Fruit fly (Drosophila melanogaster) whole organism, wandering third instar larva: Measurements from ENCODE around the gene CG8461.

Experiments used
- CrebA ChIP-seq: fragments of 200-800 bp; sonication (Bioruptor generic); optimal IDR thresholded peaks from 2 replicates; lab custom pipeline; 2016; ENCODE audit warnings: missing biosample characterization, mild to moderate bottlenecking, missing genetic modification characterization, borderline replicate concordance
- Hnf4 ChIP-seq: fragments of 200-800 bp; sonication (Bioruptor generic); optimal IDR thresholded peaks from 2 replicates; lab custom pipeline; 2016; ENCODE audit warnings: missing biosample characterization, mild to moderate bottlenecking, missing genetic modification characterization
- Hr78 ChIP-seq: fragments of >200 bp; optimal IDR thresholded peaks from 2 replicates; lab custom pipeline; 2017; ENCODE audit warnings: missing biosample characterization, missing genetic modification characterization
- Hr83 ChIP-seq: fragments of 200-300 bp; sonication (Bioruptor generic); optimal IDR thresholded peaks from 2 replicates; lab custom pipeline; 2016; ENCODE audit warnings: missing biosample characterization, mild to moderate bottlenecking, missing genetic modification characterization, moderate library complexity; ENCODE audit not compliant: poor library complexity, severe bottlenecking
- Mio ChIP-seq: sonication (Bioruptor generic); optimal IDR thresholded peaks from 2 replicates; lab custom pipeline; 2016; ENCODE audit warnings: missing biosample characterization, missing genetic modification characterization
- Sp1 ChIP-seq: fragments of 200-800 bp; sonication (Bioruptor generic); optimal IDR thresholded peaks from 3 replicates; lab custom pipeline; 2019; ENCODE audit warnings: missing biosample characterization, mild to moderate bottlenecking, missing genetic modification characterization, moderate library complexity
- br ChIP-seq: fragments of 200-800 bp; sonication (Bioruptor generic); optimal IDR thresholded peaks from 2 replicates; lab custom pipeline; 2016; ENCODE audit warnings: missing biosample characterization, missing genetic modification characterization
- foxo ChIP-seq, 2 experiments: fragments of 200-800 bp; sonication (Bioruptor generic); optimal IDR thresholded peaks; 2 replicates in 1 of 2; 3 replicates in 1 of 2; lab custom pipeline; 2016 to 2017; ENCODE audit warnings: missing biosample characterization in 2 of 2, missing genetic modification characterization in 2 of 2
- h ChIP-seq: fragments of 200-800 bp; sonication (Bioruptor generic); optimal IDR thresholded peaks from 3 replicates; lab custom pipeline; 2016; ENCODE audit warnings: missing biosample characterization, mild to moderate bottlenecking, missing genetic modification characterization
- lola ChIP-seq: fragments of >200 bp; optimal IDR thresholded peaks from 2 replicates; lab custom pipeline; 2017; ENCODE audit warnings: missing biosample characterization, missing genetic modification characterization
- pan ChIP-seq: fragments of >200 bp; optimal IDR thresholded peaks from 2 replicates; lab custom pipeline; 2017
- psq ChIP-seq: fragments of 200-800 bp; sonication (Bioruptor generic); optimal IDR thresholded peaks from 3 replicates; lab custom pipeline; 2017; ENCODE audit warnings: missing biosample characterization, mild to moderate bottlenecking, missing genetic modification characterization, moderate library complexity

- TF ChIP-seq psq (no peak), pan (lab: Kevin White, UChicago) (no peak), lola (GFP tag; lab: Kevin White, UChicago) (no peak), Hr78 (GFP tag; lab: Kevin White, UChicago) (no peak), foxo (GFP tag; optimal IDR thresholded peaks at IDR 0.05; lab: Kevin White, UChicago) (no peak), Hr83 (GFP tag; lab: Kevin White, UChicago) (no peak), Mio (no peak), Sp1 (GFP tag; lab: Kevin White, UChicago) (no peak), br (GFP tag; lab: Kevin White, UChicago) (no peak), CrebA (no peak), h (GFP tag; lab: Kevin White, UChicago) (no peak), Hnf4 (GFP tag; lab: Kevin White, UChicago) (no peak)
These were observed 13.2 kb upstream of the CG8461 start for dm6 chr3R:14526657-14527056.
